Worm (Caenorhabditis elegans) whole organism, L4/young adult: Measurements from ENCODE around the gene ocr-3.

Experiments used
- W03F9.2 ChIP-seq: fragments of 150-350 bp; optimal IDR thresholded peaks from 2 replicates; lab custom pipeline; 2014; ENCODE audit warnings: missing biosample characterization, missing genetic modification characterization
- dao-5 ChIP-seq: sonication (generic microtip); optimal IDR thresholded peaks from 2 replicates; lab custom pipeline; 2016; ENCODE audit warnings: missing genotype, missing genetic modification characterization, moderate library complexity, missing compliant biosample characterization
- him-1 ChIP-seq: sonication (generic microtip); optimal IDR thresholded peaks from 2 replicates; lab custom pipeline; 2016; ENCODE audit warnings: missing genotype, missing genetic modification reagents, missing genetic modification characterization, missing compliant biosample characterization

- TF ChIP-seq him-1 (tag; lab: Kevin White, UChicago): no peak
- no peak for TF ChIP-seq W03F9.2
- no peak for TF ChIP-seq dao-5
Observed at ce11 chrX:15194283-15194682, 25.8 kb downstream of the ocr-3 start, which contains the start of gene phat-6.
